Worm (Caenorhabditis elegans) whole organism, early embryonic: ENCODE measurements around the gene fbxa-202.

Experiments used
- hmg-4 ChIP-seq: fragments of 200-800 bp; sonication (Bioruptor generic); optimal IDR thresholded peaks from 2 replicates; lab custom pipeline; 2018; ENCODE audit warnings: mild to moderate bottlenecking, missing genetic modification characterization, missing compliant biosample characterization
- pes-1 ChIP-seq: fragments of 200-800 bp; sonication (Bioruptor generic); IDR thresholded peaks from 2 replicates; pipeline ENCODE4 v1.3.6; 2022; ENCODE audit warnings: missing genetic modification reagents, missing genetic modification characterization, missing compliant biosample characterization
- scrt-1 ChIP-seq: fragments of 200-800 bp; sonication (Bioruptor generic); IDR thresholded peaks from 2 replicates; pipeline ENCODE4 v1.3.6; 2022; ENCODE audit warnings: missing genetic modification characterization, missing compliant biosample characterization
- sea-1 ChIP-seq: fragments of 200-800 bp; sonication (Bioruptor generic); conservative IDR thresholded peaks from 2 replicates; pipeline ENCODE4 v1.3.6; 2022; ENCODE audit warnings: missing genetic modification characterization, missing compliant biosample characterization
- tbx-11 ChIP-seq: fragments of 200-800 bp; sonication (Bioruptor generic); IDR thresholded peaks from 2 replicates; pipeline ENCODE4 v1.3.6; 2022; ENCODE audit warnings: missing genetic modification characterization, missing compliant biosample characterization
- tbx-37 ChIP-seq: fragments of 200-800 bp; sonication (Bioruptor generic); conservative IDR thresholded peaks from 2 replicates; pipeline ENCODE4 v1.3.6; 2022; ENCODE audit warnings: missing genetic modification reagents, missing genetic modification characterization, missing compliant biosample characterization
- tra-4 ChIP-seq: sonication (generic microtip); optimal IDR thresholded peaks from 2 replicates; lab custom pipeline; 2017; ENCODE audit warnings: missing genetic modification characterization, missing compliant biosample characterization

ce11 chrV:6302465-6302864, 24.6 kb upstream of the fbxa-202 start:
- TF ChIP-seq tra-4 (tag; lab: Kevin White, UChicago), result no peak
- TF ChIP-seq tbx-37 (GFP tag; lab: Robert Waterston, UW), result no peak
- no peak for TF ChIP-seq pes-1
- no peak for TF ChIP-seq scrt-1 (GFP tag; lab: Robert Waterston, UW)
- no peak for TF ChIP-seq hmg-4 (GFP tag; lab: Kevin White, UChicago)
- no peak for TF ChIP-seq sea-1 (GFP tag; lab: Robert Waterston, UW)
- TF ChIP-seq tbx-11 (GFP tag; lab: Robert Waterston, UW), result no peak
